Fruit fly (Drosophila melanogaster) S2 (cell line): ENCODE data around the gene CG9109.

Source experiments
- CG8478 ChIP-seq: fragments of >200 bp; optimal IDR thresholded peaks from 2 replicates; lab custom pipeline; 2018
- CTCF ChIP-seq, 2 experiments: fragments of >200 bp; optimal IDR thresholded peaks; 2 replicates each; lab custom pipeline; 2018

The CG9109 gene

DNA sequence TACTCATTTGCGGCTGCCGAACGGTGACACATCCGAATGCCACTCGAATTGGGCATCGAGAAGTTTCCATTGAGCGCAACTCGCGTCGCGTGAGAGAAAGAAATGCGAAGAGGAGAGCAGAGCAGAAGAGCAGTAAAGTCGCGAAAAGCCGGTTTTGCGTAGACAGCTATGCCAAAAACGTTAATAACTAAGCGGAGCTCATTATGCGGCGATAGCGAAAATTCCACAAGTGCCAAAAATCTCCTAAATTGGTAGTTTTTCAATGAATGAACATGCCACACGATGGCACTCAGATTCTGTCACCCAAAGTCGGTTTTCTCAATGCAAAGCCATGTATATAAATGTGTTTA is 56.5 kb downstream of the CG9109 start:
- TF ChIP-seq CG8478 (lab: Kevin White, UChicago): no peak

DNA sequence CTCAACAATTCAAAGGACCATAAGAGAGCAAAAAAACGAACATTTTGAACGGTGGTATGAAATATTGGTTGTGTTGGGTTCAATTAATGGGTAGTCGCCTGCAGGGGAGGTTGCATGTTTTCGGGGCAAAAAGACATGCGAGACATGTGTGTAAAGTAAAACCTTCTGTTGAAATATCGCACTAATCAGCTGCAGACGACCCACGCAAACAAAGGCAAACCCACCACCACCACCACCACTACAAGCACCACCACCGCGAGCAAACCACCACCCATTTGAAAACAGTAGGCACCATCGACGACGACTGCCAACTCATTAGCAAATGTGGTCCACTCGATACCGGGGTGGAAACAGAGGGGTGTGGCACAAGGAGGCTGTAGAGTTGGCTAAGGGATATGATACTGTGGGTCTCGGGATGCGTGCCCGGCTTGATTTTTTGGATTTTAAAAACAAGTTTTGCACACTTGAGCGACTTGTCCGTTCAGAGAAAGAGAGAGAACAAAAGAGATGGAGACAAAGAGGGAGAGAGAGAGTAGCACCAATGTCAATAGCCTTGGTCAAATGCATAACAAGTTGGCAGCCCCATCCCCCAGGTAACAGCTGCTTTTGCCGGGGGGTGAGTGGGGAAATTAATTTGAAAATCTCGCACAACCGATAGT is 57.0 kb downstream of the CG9109 start:
- TF ChIP-seq CTCF (optimal IDR thresholded peaks at IDR 0.05; lab: Kevin White, UChicago) (no peak), CG8478 (lab: Kevin White, UChicago) (no peak)
